Fruit fly (Drosophila melanogaster) whole organism, embryonic: ENCODE measurements around the gene alpha-PheRS.

ENCODE experiments used
- CG10366 ChIP-seq: fragments of 200-800 bp; sonication (Bioruptor generic); IDR thresholded peaks from 2 replicates; pipeline ENCODE4 v1.3.6; 2022; ENCODE audit warnings: missing biosample characterization, missing genetic modification characterization
- CG10462 ChIP-seq: fragments of 200-800 bp; sonication (Bioruptor generic); optimal IDR thresholded peaks from 2 replicates; lab custom pipeline; 2016; ENCODE audit warnings: missing biosample characterization, missing genetic modification characterization
- CG10565 ChIP-seq: fragments of 200-800 bp; sonication (Bioruptor generic); optimal IDR thresholded peaks from 3 replicates; lab custom pipeline; 2016; ENCODE audit warnings: missing biosample characterization, mild to moderate bottlenecking, missing genetic modification characterization
- CG10959 ChIP-seq: fragments of 200-800 bp; sonication (Bioruptor generic); IDR thresholded peaks from 2 replicates; pipeline ENCODE4 v1.3.6; 2022; ENCODE audit warnings: missing biosample characterization, missing genetic modification characterization
- CG11398 ChIP-seq: fragments of 200-800 bp; sonication (Bioruptor generic); optimal IDR thresholded peaks from 2 replicates; lab custom pipeline; 2016; ENCODE audit warnings: missing biosample characterization, missing genetic modification characterization
- CG12659 ChIP-seq: fragments of 200-800 bp; sonication (Bioruptor generic); optimal IDR thresholded peaks from 3 replicates; lab custom pipeline; 2017; ENCODE audit warnings: mild to moderate bottlenecking, missing biosample characterization, missing genetic modification reagents, missing genetic modification characterization
- CG13296 ChIP-seq: fragments of 200-800 bp; sonication (Bioruptor generic); optimal IDR thresholded peaks from 3 replicates; lab custom pipeline; 2018; ENCODE audit warnings: missing biosample characterization, mild to moderate bottlenecking, missing genetic modification characterization
- CG13894 ChIP-seq: fragments of 200-800 bp; sonication (Bioruptor generic); optimal IDR thresholded peaks from 3 replicates; lab custom pipeline; 2018; ENCODE audit warnings: missing biosample characterization, mild to moderate bottlenecking, missing genetic modification characterization, moderate library complexity
- CG1603 ChIP-seq: fragments of 200-800 bp; sonication (Bioruptor generic); optimal IDR thresholded peaks from 2 replicates; lab custom pipeline; 2019; ENCODE audit warnings: missing biosample characterization, mild to moderate bottlenecking, missing genetic modification characterization, moderate library complexity
- CG16815 ChIP-seq: fragments of 200-800 bp; sonication (Bioruptor generic); optimal IDR thresholded peaks from 3 replicates; lab custom pipeline; 2017; ENCODE audit warnings: missing biosample characterization, mild to moderate bottlenecking, missing genetic modification characterization
- CG18011 ChIP-seq: fragments of 200-800 bp; sonication (Bioruptor generic); optimal IDR thresholded peaks from 2 replicates; lab custom pipeline; 2017; ENCODE audit warnings: missing biosample characterization, missing genetic modification characterization, mild to moderate bottlenecking, moderate library complexity, missing genotype
- CG3407 ChIP-seq: fragments of 200-800 bp; sonication (Bioruptor generic); optimal IDR thresholded peaks from 2 replicates; lab custom pipeline; 2018; ENCODE audit warnings: missing biosample characterization, mild to moderate bottlenecking, missing genetic modification characterization
- CG3726 ChIP-seq: fragments of 200-800 bp; sonication (Bioruptor generic); IDR thresholded peaks from 3 replicates; pipeline ENCODE4, ENCODE4 v1.3.6; 2022; ENCODE audit warnings: missing biosample characterization, missing genetic modification characterization
- CG3847 ChIP-seq: fragments of 200-800 bp; sonication (Bioruptor generic); IDR thresholded peaks from 2 replicates; pipeline ENCODE4 v1.3.6; 2022; ENCODE audit warnings: missing biosample characterization, missing genetic modification characterization
- CG4360 ChIP-seq: fragments of 200-800 bp; sonication (Bioruptor generic); IDR thresholded peaks from 2 replicates; pipeline ENCODE4 v1.3.6; 2022; ENCODE audit warnings: missing biosample characterization, missing genetic modification characterization
- CG43689 ChIP-seq: fragments of 200-800 bp; sonication (Bioruptor generic); IDR thresholded peaks from 2 replicates; pipeline ENCODE4 v1.3.6; 2022; ENCODE audit warnings: missing biosample characterization, missing genetic modification characterization
- CG6175 ChIP-seq: fragments of 200-800 bp; sonication (Bioruptor generic); IDR thresholded peaks from 3 replicates; pipeline ENCODE4 v1.3.6; 2022; ENCODE audit warnings: missing biosample characterization, missing genetic modification characterization
- CG6254 ChIP-seq: fragments of 200-800 bp; sonication (Bioruptor generic); optimal IDR thresholded peaks from 3 replicates; lab custom pipeline; 2017; ENCODE audit warnings: mild to moderate bottlenecking, missing biosample characterization, missing genetic modification reagents, missing genetic modification characterization
- CG8290 ChIP-seq, 3 experiments: fragments of 200-800 bp; sonication (Bioruptor generic); optimal IDR thresholded peaks; 2 replicates each; lab custom pipeline; 2016 to 2019; ENCODE audit warnings: missing biosample characterization in 3 of 3, missing genetic modification characterization in 3 of 3, mild to moderate bottlenecking in 2 of 3, moderate library complexity in 1 of 3
- CG8359 ChIP-seq: fragments of 200-800 bp; sonication (Bioruptor generic); optimal IDR thresholded peaks from 2 replicates; lab custom pipeline; 2017; ENCODE audit warnings: missing biosample characterization, mild to moderate bottlenecking, missing genetic modification characterization, borderline replicate concordance
- CG8765 ChIP-seq: fragments of 200-800 bp; sonication (Bioruptor generic); IDR thresholded peaks from 2 replicates; pipeline ENCODE4 v1.3.6; 2022; ENCODE audit warnings: missing biosample characterization, missing genetic modification characterization
- Deaf1 ChIP-seq: fragments of 200-800 bp; optimal IDR thresholded peaks from 3 replicates; lab custom pipeline; 2019; ENCODE audit warnings: missing biosample characterization, mild to moderate bottlenecking, missing genetic modification characterization, moderate library complexity
- Hr78 ChIP-seq, 2 experiments: fragments of 200-800 bp in 1 of 2; fragments of >200 bp in 1 of 2; sonication (Bioruptor generic) in 1 of 2; optimal IDR thresholded peaks; 2 replicates each; lab custom pipeline; 2017 to 2019; ENCODE audit warnings: missing biosample characterization in 2 of 2, missing genetic modification characterization in 2 of 2, mild to moderate bottlenecking in 1 of 2, moderate library complexity in 1 of 2
- Meics ChIP-seq: fragments of 200-800 bp; sonication (Bioruptor generic); optimal IDR thresholded peaks from 2 replicates; lab custom pipeline; 2017; ENCODE audit warnings: missing biosample characterization, mild to moderate bottlenecking, missing genetic modification characterization
- NFAT ChIP-seq: fragments of 200-800 bp; sonication (Bioruptor generic); IDR thresholded peaks from 2 replicates; pipeline ENCODE4 v1.3.6; 2022; ENCODE audit warnings: missing biosample characterization, missing genetic modification characterization
- Oaz ChIP-seq: fragments of 200-800 bp; sonication (Bioruptor generic); IDR thresholded peaks from 2 replicates; pipeline ENCODE4 v1.3.6; 2022; ENCODE audit warnings: missing biosample characterization, missing genetic modification characterization
- TFAM ChIP-seq: fragments of 200-800 bp; sonication (Bioruptor generic); optimal IDR thresholded peaks from 2 replicates; lab custom pipeline; 2017; ENCODE audit warnings: missing biosample characterization, missing genetic modification characterization, inconsistent platforms
- Xrp1 ChIP-seq: fragments of 200-800 bp; sonication (Bioruptor generic); IDR thresholded peaks from 2 replicates; pipeline ENCODE4 v1.3.6; 2022; ENCODE audit warnings: missing biosample characterization, missing genetic modification characterization
- aop ChIP-seq: fragments of 200-800 bp; sonication (Bioruptor generic); IDR thresholded peaks from 2 replicates; pipeline ENCODE4 v1.3.6; 2022; ENCODE audit warnings: missing biosample characterization, missing genetic modification characterization
- bab2 ChIP-seq: fragments of 200-800 bp; sonication (Bioruptor generic); optimal IDR thresholded peaks from 2 replicates; lab custom pipeline; 2016; ENCODE audit warnings: missing biosample characterization, missing genetic modification characterization
- bigmax ChIP-seq: fragments of 200-800 bp; sonication (Bioruptor generic); optimal IDR thresholded peaks from 2 replicates; lab custom pipeline; 2018; ENCODE audit warnings: missing biosample characterization, mild to moderate bottlenecking, missing genetic modification characterization
- caup ChIP-seq: fragments of 200-800 bp; sonication (Bioruptor generic); optimal IDR thresholded peaks from 3 replicates; lab custom pipeline; 2017; ENCODE audit warnings: missing biosample characterization, mild to moderate bottlenecking, missing genetic modification characterization, moderate library complexity; ENCODE audit not compliant: severe bottlenecking
- dan ChIP-seq: fragments of 200-800 bp; sonication (Bioruptor generic); IDR thresholded peaks from 2 replicates; pipeline ENCODE4 v1.3.6; 2022; ENCODE audit warnings: missing biosample characterization, missing genetic modification characterization
- dm ChIP-seq: fragments of 200-800 bp; sonication (Bioruptor generic); optimal IDR thresholded peaks from 3 replicates; lab custom pipeline; 2016; ENCODE audit warnings: missing biosample characterization, missing genetic modification characterization
- en ChIP-seq: fragments of 200-800 bp; sonication (Bioruptor generic); optimal IDR thresholded peaks from 2 replicates; lab custom pipeline; 2016; ENCODE audit warnings: missing biosample characterization, missing genetic modification characterization
- fru ChIP-seq: fragments of >200 bp; optimal IDR thresholded peaks from 2 replicates; lab custom pipeline; 2017
- hkb ChIP-seq, 2 experiments: fragments of 200-800 bp in 1 of 2; fragments of >200 bp in 1 of 2; sonication (Bioruptor generic) in 1 of 2; IDR thresholded peaks in 1 of 2; optimal IDR thresholded peaks in 1 of 2; 2 replicates each; pipeline versions ENCODE4 v1.3.6 to Lab custom; 2017 to 2022; ENCODE audit warnings: missing biosample characterization in 1 of 2, missing genetic modification characterization in 1 of 2
- mirr ChIP-seq: fragments of 200-800 bp; sonication (Bioruptor generic); optimal IDR thresholded peaks from 3 replicates; lab custom pipeline; 2018; ENCODE audit warnings: missing biosample characterization, mild to moderate bottlenecking, missing genetic modification characterization
- prd ChIP-seq, 3 experiments: fragments of >200 bp in 2 of 3; fragments of 200-800 bp in 1 of 3; sonication (Bioruptor generic) in 1 of 3; optimal IDR thresholded peaks in 2 of 3; IDR thresholded peaks in 1 of 3; 2 replicates in 2 of 3; 3 replicates in 1 of 3; pipeline versions ENCODE4 v1.3.6 to Lab custom; 2017 to 2022; ENCODE audit warnings: missing biosample characterization in 1 of 3, missing genetic modification characterization in 1 of 3
- psq ChIP-seq: fragments of 200-800 bp; sonication (Bioruptor generic); optimal IDR thresholded peaks from 2 replicates; lab custom pipeline; 2017; ENCODE audit warnings: missing biosample characterization, missing genetic modification characterization
- ro ChIP-seq: fragments of 200-800 bp; sonication (Bioruptor generic); IDR thresholded peaks from 2 replicates; pipeline ENCODE4 v1.3.6; 2022; ENCODE audit warnings: missing biosample characterization, missing genetic modification characterization
- schlank ChIP-seq: fragments of 200-800 bp; sonication (Bioruptor generic); optimal IDR thresholded peaks from 2 replicates; lab custom pipeline; 2018; ENCODE audit warnings: missing biosample characterization, mild to moderate bottlenecking, missing genetic modification characterization
- slp2 ChIP-seq: fragments of 200-800 bp; sonication (Bioruptor generic); optimal IDR thresholded peaks from 2 replicates; lab custom pipeline; 2016; ENCODE audit warnings: missing biosample characterization, missing genetic modification characterization
- sob ChIP-seq: fragments of 200-800 bp; sonication (Bioruptor generic); IDR thresholded peaks from 2 replicates; pipeline ENCODE4 v1.3.6; 2022; ENCODE audit warnings: missing biosample characterization, missing genetic modification characterization
- ssp ChIP-seq: fragments of 200-800 bp; sonication (Bioruptor generic); IDR thresholded peaks from 2 replicates; pipeline ENCODE4 v1.3.6; 2022; ENCODE audit warnings: missing biosample characterization, missing genetic modification characterization
- tll ChIP-seq, 2 experiments: fragments of 200-800 bp in 1 of 2; fragments of >200 bp in 1 of 2; sonication (Bioruptor generic) in 1 of 2; optimal IDR thresholded peaks; 2 replicates each; lab custom pipeline; 2017 to 2019; ENCODE audit warnings: missing biosample characterization in 2 of 2, missing genetic modification characterization in 2 of 2, mild to moderate bottlenecking in 1 of 2, moderate library complexity in 1 of 2
- tx ChIP-seq: fragments of 200-800 bp; sonication (Bioruptor generic); optimal IDR thresholded peaks from 2 replicates; lab custom pipeline; 2016; ENCODE audit warnings: missing biosample characterization, missing genetic modification characterization

Gene alpha-PheRS

dm6 chrX:8101479-8102198, 43.8 kb downstream of the alpha-PheRS start, which contains the start of gene CG2258 (continued):
- TF ChIP-seq prd (optimal IDR thresholded peaks at IDR 0.05; lab: Kevin White, UChicago) (no peak), prd (GFP tag; IDR thresholded peaks at IDR 0.05; lab: Robert Waterston, UW) (peak; percentile 86), CG4360 (GFP tag; lab: Robert Waterston, UW) (peak; percentile 71), CG13894 (tag; lab: Kevin White, UChicago) (peak; percentile 65), CG18011 (GFP tag; lab: Kevin White, UChicago) (peak; percentile 27), CG12659 (GFP tag; lab: Kevin White, UChicago) (peak; percentile 85), CG8359 (GFP tag; lab: Kevin White, UChicago) (no peak), CG8290 (GFP tag; optimal IDR thresholded peaks at IDR 0.05; lab: Kevin White, UChicago) (no peak), CG8290 (tag; optimal IDR thresholded peaks at IDR 0.05; lab: Kevin White, UChicago) (peak; percentile 16 to 87), fru (lab: Kevin White, UChicago) (no peak), ro (GFP tag; lab: Robert Waterston, UW) (0 out of 2 replicates have a peak, but pooled peaks have one; percentile 47), NFAT (GFP tag; lab: Robert Waterston, UW) (peak; percentile 75), ssp (GFP tag; lab: Robert Waterston, UW) (peak; percentile 73), Oaz (GFP tag; lab: Robert Waterston, UW) (peak; percentile 64; the same call in 1 of the 2 replicates), CG10959 (GFP tag; lab: Robert Waterston, UW) (peak; percentile 58), bigmax (GFP tag; lab: Kevin White, UChicago) (no peak), CG11398 (GFP tag; lab: Kevin White, UChicago) (peak; percentile 66), CG10366 (GFP tag; lab: Robert Waterston, UW) (peak; percentile 82), caup (GFP tag; lab: Kevin White, UChicago) (peak; percentile 75), schlank (tag; lab: Kevin White, UChicago) (peak; percentile 59), Meics (peak; percentile 82), en (GFP tag; lab: Kevin White, UChicago) (no peak), CG3726 (GFP tag; lab: Robert Waterston, UW) (peak; percentile 82), tll (GFP tag; optimal IDR thresholded peaks at IDR 0.05; lab: Kevin White, UChicago) (no peak), CG13296 (GFP tag; lab: Kevin White, UChicago) (peak; percentile 85), CG1603 (tag; lab: Kevin White, UChicago) (peak; percentile 91), Deaf1 (tag; lab: Kevin White, UChicago) (peak; percentile 60), slp2 (GFP tag; lab: Kevin White, UChicago) (peak; percentile 15), dm (GFP tag; lab: Kevin White, UChicago) (peak; percentile 50), sob (GFP tag; lab: Robert Waterston, UW) (peak; percentile 86), dan (GFP tag; lab: Robert Waterston, UW) (no peak), CG16815 (GFP tag; lab: Kevin White, UChicago) (peak; percentile 67), mirr (GFP tag; lab: Kevin White, UChicago) (peak; percentile 53), CG6254 (GFP tag; lab: Kevin White, UChicago) (peak; percentile 67), CG10565 (no peak), CG10462 (GFP tag; lab: Kevin White, UChicago) (peak; percentile 1), Hr78 (GFP tag; optimal IDR thresholded peaks at IDR 0.05; lab: Kevin White, UChicago) (peak in 1 of 2 experiments; percentile 63), CG3847 (GFP tag; lab: Robert Waterston, UW) (peak; percentile 83), bab2 (GFP tag; lab: Kevin White, UChicago) (peak; percentile 81), CG6175 (GFP tag; lab: Robert Waterston, UW) (peak; percentile 74; the same call in 1 of the 3 replicates), hkb (optimal IDR thresholded peaks at IDR 0.05; lab: Kevin White, UChicago) (no peak), hkb (GFP tag; IDR thresholded peaks at IDR 0.05; lab: Robert Waterston, UW) (peak; percentile 93), aop (0 out of 2 replicates have a peak, but pooled peaks have one; percentile 34), Xrp1 (peak; percentile 86), CG3407 (GFP tag; lab: Kevin White, UChicago) (peak; percentile 75), TFAM (GFP tag; lab: Kevin White, UChicago) (peak; percentile 7), tx (GFP tag; lab: Kevin White, UChicago) (peak; percentile 62), psq (GFP tag; lab: Kevin White, UChicago) (peak; percentile 24), CG8765 (GFP tag; lab: Robert Waterston, UW) (peak; percentile 69; the same call in 1 of the 2 replicates), CG43689 (GFP tag; lab: Robert Waterston, UW) (peak; percentile 64)
